ENCODE assay signal across 1 fruit fly cellular context in the genomic region with DNA sequence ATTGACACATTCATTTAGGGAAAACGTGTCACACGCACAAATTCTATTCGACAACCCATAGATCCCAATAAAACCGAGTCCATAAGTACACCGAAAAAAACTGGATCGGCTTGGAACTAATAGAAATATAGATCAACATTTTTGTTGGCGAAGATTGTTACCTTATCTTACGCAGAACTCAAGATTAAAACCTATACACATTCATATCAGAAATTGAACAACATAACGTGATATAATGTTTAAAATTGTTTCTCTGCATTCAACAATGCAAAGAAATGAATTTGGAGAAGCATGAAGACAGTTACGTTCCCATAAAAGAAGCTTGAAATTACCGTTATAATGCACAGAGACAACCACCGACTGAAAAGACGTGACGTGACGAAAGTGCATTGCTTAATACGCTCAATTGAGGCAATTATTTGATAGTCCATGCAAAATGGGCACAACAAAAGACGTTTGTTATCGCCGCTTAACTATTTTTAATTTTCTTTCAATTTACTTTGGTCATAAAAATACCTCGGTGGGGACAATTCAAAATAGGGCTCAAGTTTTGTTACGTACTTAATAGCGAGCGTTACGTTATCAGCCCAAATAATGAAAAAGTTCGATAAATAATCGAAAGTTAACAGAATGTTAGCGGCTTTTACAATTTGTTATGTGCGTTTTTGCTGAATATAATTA.
TF ChIP-seq lines count a peak whose summit lies in the region.

Gene SerRS-m (plus strand): TSS at position 616 of the 681 bp plus-strand sequence.

TF ChIP-seq in whole organism, embryonic, 481 proteins besides CTCF, POLR2A, EP300 and RAD21 (continued from another document and continues in another):
- TF ChIP-seq pan (optimal IDR thresholded peaks at IDR 0.05; lab: Kevin White, UChicago): no peak
- TF ChIP-seq pan (GFP tag; optimal IDR thresholded peaks at IDR 0.05 in 1 of 2, IDR thresholded peaks at IDR 0.05 in 1 of 2): no peak
- TF ChIP-seq B-H1 (GFP tag; IDR thresholded peaks at IDR 0.05; lab: Robert Waterston, UW): no peak
- peak in 1 of 2 experiments; percentile 7 for TF ChIP-seq dpn (GFP tag; optimal IDR thresholded peaks at IDR 0.05; lab: Kevin White, UChicago)
- no peak for TF ChIP-seq CG1602 (GFP tag; optimal IDR thresholded peaks at IDR 0.05; lab: Kevin White, UChicago)
- TF ChIP-seq CG7987 (GFP tag; optimal IDR thresholded peaks at IDR 0.05; lab: Kevin White, UChicago): no peak
- TF ChIP-seq Doc3 (GFP tag; IDR thresholded peaks at IDR 0.05; lab: Robert Waterston, UW; ENCODE audit: partially characterized antibody): no peak
- no peak for TF ChIP-seq CG43689 (GFP tag; IDR thresholded peaks at IDR 0.05; lab: Robert Waterston, UW)
- TF ChIP-seq CG13624 (GFP tag; optimal IDR thresholded peaks at IDR 0.05; lab: Kevin White, UChicago): no peak
- TF ChIP-seq CG14014 (GFP tag; IDR thresholded peaks at IDR 0.05; lab: Robert Waterston, UW): no peak
- no peak for TF ChIP-seq BEAF-32 (GFP tag; optimal IDR thresholded peaks at IDR 0.05; lab: Kevin White, UChicago)
- TF ChIP-seq lola (GFP tag; optimal IDR thresholded peaks at IDR 0.05; lab: Kevin White, UChicago): peak in 1 of 3 experiments; percentile 9
- TF ChIP-seq Dip2 (GFP tag; IDR thresholded peaks at IDR 0.05; lab: Robert Waterston, UW): no peak
- no peak for TF ChIP-seq Nf-YB (GFP tag; optimal IDR thresholded peaks at IDR 0.05; lab: Kevin White, UChicago)
- no peak for TF ChIP-seq CG12155 (GFP tag; optimal IDR thresholded peaks at IDR 0.05; lab: Kevin White, UChicago)
- TF ChIP-seq CG30403 (GFP tag; optimal IDR thresholded peaks at IDR 0.05; lab: Kevin White, UChicago): no peak
- peak; percentile 26 for TF ChIP-seq CG2875 (GFP tag; optimal IDR thresholded peaks at IDR 0.05; lab: Kevin White, UChicago)
- TF ChIP-seq al (GFP tag; IDR thresholded peaks at IDR 0.05; lab: Robert Waterston, UW): no peak
- TF ChIP-seq tna (GFP tag; IDR thresholded peaks at IDR 0.05; lab: Robert Waterston, UW; ENCODE audit: partially characterized antibody): no peak
- TF ChIP-seq CG3163 (GFP tag; optimal IDR thresholded peaks at IDR 0.05; lab: Kevin White, UChicago): no peak
- TF ChIP-seq gcm2 (GFP tag; optimal IDR thresholded peaks at IDR 0.05; lab: Kevin White, UChicago): no peak
- no peak for TF ChIP-seq CG1024 (GFP tag; IDR thresholded peaks at IDR 0.05; lab: Robert Waterston, UW)
- TF ChIP-seq Fer3 (tag; optimal IDR thresholded peaks at IDR 0.05; lab: Kevin White, UChicago): no peak
- no peak for TF ChIP-seq eyg (GFP tag; optimal IDR thresholded peaks at IDR 0.05; lab: Kevin White, UChicago)
- TF ChIP-seq Doc2 (GFP tag; IDR thresholded peaks at IDR 0.05; lab: Robert Waterston, UW): no peak
- no peak for TF ChIP-seq mld (GFP tag; IDR thresholded peaks at IDR 0.05; lab: Robert Waterston, UW; ENCODE audit: partially characterized antibody)
- no peak for TF ChIP-seq CG13123 (GFP tag; optimal IDR thresholded peaks at IDR 0.05; lab: Kevin White, UChicago)
- TF ChIP-seq CG10431 (GFP tag; optimal IDR thresholded peaks at IDR 0.05; lab: Kevin White, UChicago): no peak
- TF ChIP-seq CG3281 (GFP tag; optimal IDR thresholded peaks at IDR 0.05; lab: Kevin White, UChicago): no peak
- no peak for TF ChIP-seq sens-2 (GFP tag; IDR thresholded peaks at IDR 0.05; lab: Robert Waterston, UW)
- peak in 1 of 2 experiments; percentile 62 for TF ChIP-seq bsh (GFP tag; optimal IDR thresholded peaks at IDR 0.05; lab: Kevin White, UChicago)
- no peak for TF ChIP-seq Dll (GFP tag; IDR thresholded peaks at IDR 0.05; lab: Robert Waterston, UW; ENCODE audit: partially characterized antibody)
- TF ChIP-seq CG9727 (GFP tag; optimal IDR thresholded peaks at IDR 0.05; lab: Kevin White, UChicago): no peak
- TF ChIP-seq CG33213 (GFP tag; optimal IDR thresholded peaks at IDR 0.05; lab: Kevin White, UChicago): no peak
- peak; percentile 3 for TF ChIP-seq CG12659 (GFP tag; optimal IDR thresholded peaks at IDR 0.05; lab: Kevin White, UChicago)
- TF ChIP-seq CG14860 (GFP tag; IDR thresholded peaks at IDR 0.05; lab: Robert Waterston, UW; ENCODE audit: partially characterized antibody): no peak
- no peak for TF ChIP-seq CG8290 (GFP tag; optimal IDR thresholded peaks at IDR 0.05; lab: Kevin White, UChicago)
- TF ChIP-seq CG8290 (tag; optimal IDR thresholded peaks at IDR 0.05; lab: Kevin White, UChicago): no peak
- TF ChIP-seq HLH3B (GFP tag; IDR thresholded peaks at IDR 0.05; lab: Robert Waterston, UW): 0 out of 2 replicates have a peak, but pooled peaks have one; percentile 18
- TF ChIP-seq CG4282 (GFP tag; optimal IDR thresholded peaks at IDR 0.05; lab: Kevin White, UChicago): no peak
- no peak for TF ChIP-seq D19A (tag; optimal IDR thresholded peaks at IDR 0.05; lab: Kevin White, UChicago)
- no peak for TF ChIP-seq grn (GFP tag; optimal IDR thresholded peaks at IDR 0.05; lab: Kevin White, UChicago)
- no peak for TF ChIP-seq dati (GFP tag; IDR thresholded peaks at IDR 0.05; lab: Robert Waterston, UW)
- no peak for TF ChIP-seq CG1233 (GFP tag; optimal IDR thresholded peaks at IDR 0.05; lab: Kevin White, UChicago)
- no peak for TF ChIP-seq sob (GFP tag; IDR thresholded peaks at IDR 0.05; lab: Robert Waterston, UW)
- TF ChIP-seq CG9797 (GFP tag; optimal IDR thresholded peaks at IDR 0.05; lab: Kevin White, UChicago): no peak
- no peak for TF ChIP-seq CG34376 (GFP tag; optimal IDR thresholded peaks at IDR 0.05; lab: Kevin White, UChicago)
- no peak for TF ChIP-seq fd96Cb (tag; optimal IDR thresholded peaks at IDR 0.05; lab: Kevin White, UChicago)
- no peak for TF ChIP-seq Hr51 (GFP tag; optimal IDR thresholded peaks at IDR 0.05; lab: Kevin White, UChicago)
- TF ChIP-seq CG17385 (GFP tag; optimal IDR thresholded peaks at IDR 0.05; lab: Kevin White, UChicago): no peak
- TF ChIP-seq CG7271 (tag; optimal IDR thresholded peaks at IDR 0.05; lab: Kevin White, UChicago): no peak
- no peak for TF ChIP-seq row (GFP tag; IDR thresholded peaks at IDR 0.05; lab: Robert Waterston, UW)
- no peak for TF ChIP-seq CG7786 (GFP tag; optimal IDR thresholded peaks at IDR 0.05; lab: Kevin White, UChicago)
- no peak for TF ChIP-seq CG10462 (GFP tag; optimal IDR thresholded peaks at IDR 0.05; lab: Kevin White, UChicago)
- TF ChIP-seq MTF-1 (GFP tag; optimal IDR thresholded peaks at IDR 0.05; lab: Kevin White, UChicago; ENCODE audit: borderline replicate concordance): no peak
- TF ChIP-seq dm (GFP tag; optimal IDR thresholded peaks at IDR 0.05; lab: Kevin White, UChicago): no peak
- TF ChIP-seq tll (GFP tag; optimal IDR thresholded peaks at IDR 0.05; lab: Kevin White, UChicago): no peak
- no peak for TF ChIP-seq Fer2 (tag; optimal IDR thresholded peaks at IDR 0.05; lab: Kevin White, UChicago)
- TF ChIP-seq kni (GFP tag; optimal IDR thresholded peaks at IDR 0.05; lab: Kevin White, UChicago): peak; percentile 17
- TF ChIP-seq YL-1 (GFP tag; optimal IDR thresholded peaks at IDR 0.05; lab: Kevin White, UChicago): no peak
- no peak for TF ChIP-seq fru (optimal IDR thresholded peaks at IDR 0.05; lab: Kevin White, UChicago)
- no peak for TF ChIP-seq Atf-2 (GFP tag; optimal IDR thresholded peaks at IDR 0.05; lab: Kevin White, UChicago)
- TF ChIP-seq tio (GFP tag; optimal IDR thresholded peaks at IDR 0.05; lab: Kevin White, UChicago): no peak
- TF ChIP-seq mam (GFP tag; optimal IDR thresholded peaks at IDR 0.05; lab: Kevin White, UChicago): no peak
- no peak for TF ChIP-seq Tbp (GFP tag; optimal IDR thresholded peaks at IDR 0.05; lab: Kevin White, UChicago)
- no peak for TF ChIP-seq Sry-β (GFP tag; optimal IDR thresholded peaks at IDR 0.05; lab: Kevin White, UChicago)
- no peak for TF ChIP-seq Hand (GFP tag; optimal IDR thresholded peaks at IDR 0.05; lab: Kevin White, UChicago)
- TF ChIP-seq fd102C (GFP tag; optimal IDR thresholded peaks at IDR 0.05; lab: Kevin White, UChicago): no peak
- peak; percentile 3 for TF ChIP-seq dmrt11E (tag; optimal IDR thresholded peaks at IDR 0.05; lab: Kevin White, UChicago)
- TF ChIP-seq CG17359 (tag; optimal IDR thresholded peaks at IDR 0.05; lab: Kevin White, UChicago): peak; percentile 19
- no peak for TF ChIP-seq CG15073 (GFP tag; optimal IDR thresholded peaks at IDR 0.05; lab: Kevin White, UChicago)
- TF ChIP-seq Asciz (GFP tag; optimal IDR thresholded peaks at IDR 0.05; lab: Kevin White, UChicago): no peak
- no peak for TF ChIP-seq Sry-δ (GFP tag; optimal IDR thresholded peaks at IDR 0.05; lab: Kevin White, UChicago)
- no peak for TF ChIP-seq CG3847 (GFP tag; IDR thresholded peaks at IDR 0.05; lab: Robert Waterston, UW)
- TF ChIP-seq CG10274 (GFP tag; optimal IDR thresholded peaks at IDR 0.05; lab: Kevin White, UChicago): no peak
- TF ChIP-seq CG8281 (tag; optimal IDR thresholded peaks at IDR 0.05; lab: Kevin White, UChicago): no peak
- TF ChIP-seq ftz-f1 (GFP tag; optimal IDR thresholded peaks at IDR 0.05; lab: Kevin White, UChicago): no peak
- TF ChIP-seq HLH4C (GFP tag; IDR thresholded peaks at IDR 0.05; lab: Robert Waterston, UW; ENCODE audit: partially characterized antibody): no peak
- no peak for TF ChIP-seq CG15514 (GFP tag; optimal IDR thresholded peaks at IDR 0.05; lab: Kevin White, UChicago)
- no peak for TF ChIP-seq h (optimal IDR thresholded peaks at IDR 0.05; lab: Kevin White, UChicago)
- TF ChIP-seq tgo (GFP tag; IDR thresholded peaks at IDR 0.05; lab: Robert Waterston, UW): no peak
- peak; percentile 25 for TF ChIP-seq Dp (GFP tag; optimal IDR thresholded peaks at IDR 0.05; lab: Kevin White, UChicago)
- no peak for TF ChIP-seq kah (GFP tag; optimal IDR thresholded peaks at IDR 0.05; lab: Kevin White, UChicago)
- TF ChIP-seq HmgD (GFP tag; optimal IDR thresholded peaks at IDR 0.05; lab: Kevin White, UChicago): no peak
- TF ChIP-seq MBD-R2 (GFP tag; IDR thresholded peaks at IDR 0.05; lab: Robert Waterston, UW): no peak
- no peak for TF ChIP-seq scrt (GFP tag; optimal IDR thresholded peaks at IDR 0.05; lab: Kevin White, UChicago)
- TF ChIP-seq CG4854 (GFP tag; optimal IDR thresholded peaks at IDR 0.05; lab: Kevin White, UChicago): no peak
- peak; percentile 31 for TF ChIP-seq CG10979 (tag; optimal IDR thresholded peaks at IDR 0.05; lab: Kevin White, UChicago)
- no peak for TF ChIP-seq Mrtf (GFP tag; IDR thresholded peaks at IDR 0.05; lab: Robert Waterston, UW)
- no peak for TF ChIP-seq CG5953 (GFP tag; IDR thresholded peaks at IDR 0.05; lab: Robert Waterston, UW)
- TF ChIP-seq CG16779 (GFP tag; IDR thresholded peaks at IDR 0.05; lab: Robert Waterston, UW): no peak
- TF ChIP-seq sna (GFP tag; IDR thresholded peaks at IDR 0.05; lab: Robert Waterston, UW; ENCODE audit: partially characterized antibody): 0 out of 2 replicates have a peak, but pooled peaks have one; percentile 25
- TF ChIP-seq bcd (GFP tag; optimal IDR thresholded peaks at IDR 0.05; lab: Kevin White, UChicago): no peak
- peak; percentile 11 for TF ChIP-seq lilli (GFP tag; optimal IDR thresholded peaks at IDR 0.05; lab: Kevin White, UChicago)
- no peak for TF ChIP-seq CG8765 (GFP tag; IDR thresholded peaks at IDR 0.05; lab: Robert Waterston, UW)
- no peak for TF ChIP-seq Opbp (GFP tag; IDR thresholded peaks at IDR 0.05; lab: Robert Waterston, UW; ENCODE audit: partially characterized antibody)
- no peak for TF ChIP-seq Abd-B (GFP tag; optimal IDR thresholded peaks at IDR 0.05; lab: Kevin White, UChicago)
- no peak for TF ChIP-seq Xbp1 (GFP tag; optimal IDR thresholded peaks at IDR 0.05; lab: Kevin White, UChicago)
- TF ChIP-seq B-H2 (GFP tag; optimal IDR thresholded peaks at IDR 0.05; lab: Kevin White, UChicago): no peak
- TF ChIP-seq sim (GFP tag; IDR thresholded peaks at IDR 0.05; lab: Robert Waterston, UW): no peak
- no peak for TF ChIP-seq ac (GFP tag; optimal IDR thresholded peaks at IDR 0.05; lab: Kevin White, UChicago)
- TF ChIP-seq sima (GFP tag; optimal IDR thresholded peaks at IDR 0.05; lab: Kevin White, UChicago): no peak
- no peak for TF ChIP-seq Hr39 (optimal IDR thresholded peaks at IDR 0.05; lab: Kevin White, UChicago)
- TF ChIP-seq CG17186 (GFP tag; optimal IDR thresholded peaks at IDR 0.05; lab: Kevin White, UChicago): no peak
- TF ChIP-seq vvl (GFP tag; IDR thresholded peaks at IDR 0.05; lab: Robert Waterston, UW): no peak
- TF ChIP-seq abd-A (tag; optimal IDR thresholded peaks at IDR 0.05; lab: Kevin White, UChicago): no peak
- no peak for TF ChIP-seq CG13775 (GFP tag; optimal IDR thresholded peaks at IDR 0.05; lab: Kevin White, UChicago)
- no peak for TF ChIP-seq CG11560 (tag; IDR thresholded peaks at IDR 0.05; lab: Robert Waterston, UW)
- TF ChIP-seq ase (GFP tag; IDR thresholded peaks at IDR 0.05; lab: Robert Waterston, UW): no peak
- no peak for TF ChIP-seq CG8924 (tag; optimal IDR thresholded peaks at IDR 0.05; lab: Kevin White, UChicago)
- TF ChIP-seq Bgb (GFP tag; IDR thresholded peaks at IDR 0.05; lab: Robert Waterston, UW; ENCODE audit: partially characterized antibody): 0 out of 2 replicates have a peak, but pooled peaks have one; percentile 6
- no peak for TF ChIP-seq her (GFP tag; optimal IDR thresholded peaks at IDR 0.05; lab: Kevin White, UChicago)
- peak; percentile 33 for TF ChIP-seq sd (tag; optimal IDR thresholded peaks at IDR 0.05; lab: Kevin White, UChicago)
- peak; percentile 18 for TF ChIP-seq CoRest (tag; optimal IDR thresholded peaks at IDR 0.05; lab: Kevin White, UChicago)
- no peak for TF ChIP-seq trh (GFP tag; optimal IDR thresholded peaks at IDR 0.05; lab: Kevin White, UChicago)
- TF ChIP-seq pho (GFP tag; optimal IDR thresholded peaks at IDR 0.05; lab: Kevin White, UChicago): peak; percentile 1
- no peak for TF ChIP-seq ro (GFP tag; IDR thresholded peaks at IDR 0.05; lab: Robert Waterston, UW)
- TF ChIP-seq CG10267 (tag; optimal IDR thresholded peaks at IDR 0.05; lab: Kevin White, UChicago): peak; percentile 17
- no peak for TF ChIP-seq stwl (tag; optimal IDR thresholded peaks at IDR 0.05; lab: Kevin White, UChicago)
- 0 out of 3 replicates have a peak, but pooled peaks have one; percentile 6 for TF ChIP-seq CG7357 (GFP tag; IDR thresholded peaks at IDR 0.05; lab: Robert Waterston, UW)
- TF ChIP-seq CG32772 (GFP tag; IDR thresholded peaks at IDR 0.05; lab: Robert Waterston, UW): no peak
- TF ChIP-seq gsb-n (tag; optimal IDR thresholded peaks at IDR 0.05; lab: Kevin White, UChicago): peak; percentile 28
- TF ChIP-seq CG30431 (GFP tag; optimal IDR thresholded peaks at IDR 0.05; lab: Kevin White, UChicago): no peak
- TF ChIP-seq gsb (GFP tag; IDR thresholded peaks at IDR 0.05; lab: Robert Waterston, UW): no peak
- no peak for TF ChIP-seq jigr1 (GFP tag; IDR thresholded peaks at IDR 0.05; lab: Robert Waterston, UW)
- TF ChIP-seq D19B (GFP tag; optimal IDR thresholded peaks at IDR 0.05; lab: Kevin White, UChicago): no peak
- TF ChIP-seq gce (GFP tag; IDR thresholded peaks at IDR 0.05; lab: Robert Waterston, UW): no peak
- no peak for TF ChIP-seq CG4730 (GFP tag; IDR thresholded peaks at IDR 0.05; lab: Robert Waterston, UW)
